Worm (Caenorhabditis elegans) whole organism, L4 larva: ENCODE measurements around the gene pph-6.

Source experiments
- ZK546.5 ChIP-seq, 2 experiments: sonication (generic microtip); optimal IDR thresholded peaks; 2 replicates each; lab custom pipeline; 2017; ENCODE audit warnings: missing biosample characterization in 2 of 2, missing genetic modification characterization in 2 of 2
- ceh-44 ChIP-seq: fragments of 200-800 bp; sonication (Bioruptor generic); IDR thresholded peaks from 2 replicates; pipeline ENCODE4 v1.3.6; 2022; ENCODE audit warnings: missing genetic modification reagents, missing genetic modification characterization, missing compliant biosample characterization
- egl-27 ChIP-seq: sonication (generic microtip); optimal IDR thresholded peaks from 3 replicates; lab custom pipeline; 2017; ENCODE audit warnings: missing biosample characterization, missing genetic modification reagents, missing genetic modification characterization
- lin-39 ChIP-seq: fragments of 150-350 bp; optimal IDR thresholded peaks from 2 replicates; lab custom pipeline; 2014; ENCODE audit warnings: missing biosample characterization, missing genetic modification reagents, missing genetic modification characterization
- lir-3 ChIP-seq: sonication (generic microtip); optimal IDR thresholded peaks from 2 replicates; lab custom pipeline; 2016; ENCODE audit warnings: mild to moderate bottlenecking, missing genetic modification characterization, missing compliant biosample characterization
- mep-1 ChIP-seq: fragments of 150-350 bp; sonication (generic microtip); optimal IDR thresholded peaks from 3 replicates; lab custom pipeline; 2014; ENCODE audit warnings: missing biosample characterization, missing genetic modification characterization
- snpc-4 ChIP-seq: fragments of 150-350 bp; optimal IDR thresholded peaks from 2 replicates; lab custom pipeline; 2014; ENCODE audit warnings: missing biosample characterization, missing genetic modification characterization
- unc-39 ChIP-seq: sonication (generic microtip); optimal IDR thresholded peaks from 2 replicates; lab custom pipeline; 2017; ENCODE audit warnings: missing biosample characterization, missing genetic modification characterization
- ztf-11 ChIP-seq: fragments of 150-350 bp; optimal IDR thresholded peaks from 2 replicates; lab custom pipeline; 2014; ENCODE audit warnings: missing biosample characterization, missing genetic modification characterization

- TF ChIP-seq unc-39 (tag; lab: Kevin White, UChicago) (no peak), ceh-44 (no peak), ztf-11 (tag; lab: Kevin White, UChicago) (no peak), mep-1 (no peak), snpc-4 (tag; lab: Kevin White, UChicago) (no peak), lir-3 (tag; lab: Kevin White, UChicago) (no peak), ZK546.5 (tag; optimal IDR thresholded peaks at IDR 0.05; lab: Kevin White, UChicago) (no peak), lin-39 (no peak), egl-27 (no peak)
Measured at ce11 chrIII:3452563-3453210, 8.8 kb upstream of the pph-6 start, which contains the start of the genes K01A11.3 and C34C12.12.
